2 fruit fly cellular contexts compared by ENCODE assay signal in genomic region chr3R:23048690-23049118, dm6.
TF ChIP-seq lines count a peak whose summit lies in the region.

No protein-coding gene starts in this region.

TF ChIP-seq in whole organism, embryonic, 481 proteins besides CTCF, POLR2A, EP300 and RAD21 (continued from another document and continues in another):
- TF ChIP-seq lov (optimal IDR thresholded peaks at IDR 0.05; lab: Kevin White, UChicago) (no peak), lov (GFP tag; IDR thresholded peaks at IDR 0.05; lab: Robert Waterston, UW) (no peak), pnt (GFP tag; optimal IDR thresholded peaks at IDR 0.05; lab: Kevin White, UChicago) (peak; percentile 21), B-H2 (GFP tag; optimal IDR thresholded peaks at IDR 0.05; lab: Kevin White, UChicago) (no peak), CG14667 (GFP tag; IDR thresholded peaks at IDR 0.05; lab: Robert Waterston, UW) (peak; percentile 43; the same call in 1 of the 2 replicates), ttk (GFP tag; IDR thresholded peaks at IDR 0.05; lab: Robert Waterston, UW) (peak; percentile 58; the same call in 1 of the 2 replicates), CG17385 (GFP tag; optimal IDR thresholded peaks at IDR 0.05; lab: Kevin White, UChicago) (peak; percentile 78), Nf-YC (tag; optimal IDR thresholded peaks at IDR 0.05; lab: Kevin White, UChicago) (peak; percentile 77), oc (tag; optimal IDR thresholded peaks at IDR 0.05; lab: Kevin White, UChicago) (peak; percentile 66), CG10565 (GFP tag; optimal IDR thresholded peaks at IDR 0.05; lab: Kevin White, UChicago) (no peak), sr (GFP tag; IDR thresholded peaks at IDR 0.05; lab: Robert Waterston, UW) (no peak), BEAF-32 (GFP tag; optimal IDR thresholded peaks at IDR 0.05; lab: Kevin White, UChicago) (no peak), Sry-δ (GFP tag; optimal IDR thresholded peaks at IDR 0.05; lab: Kevin White, UChicago) (no peak), Hmr (GFP tag; optimal IDR thresholded peaks at IDR 0.05; lab: Kevin White, UChicago) (peak; percentile 71), CG4854 (GFP tag; optimal IDR thresholded peaks at IDR 0.05; lab: Kevin White, UChicago) (peak; percentile 33), CG8359 (GFP tag; optimal IDR thresholded peaks at IDR 0.05; lab: Kevin White, UChicago; ENCODE audit: borderline replicate concordance) (no peak), eyg (GFP tag; optimal IDR thresholded peaks at IDR 0.05; lab: Kevin White, UChicago) (peak; percentile 26), BtbVII (GFP tag; optimal IDR thresholded peaks at IDR 0.05; lab: Kevin White, UChicago) (peak; percentile 16), CG33213 (GFP tag; optimal IDR thresholded peaks at IDR 0.05; lab: Kevin White, UChicago) (no peak), emc (GFP tag; optimal IDR thresholded peaks at IDR 0.05; lab: Kevin White, UChicago) (no peak), CG31224 (GFP tag; IDR thresholded peaks at IDR 0.05; lab: Robert Waterston, UW) (no peak), fu2 (GFP tag; optimal IDR thresholded peaks at IDR 0.05; lab: Kevin White, UChicago) (no peak), CG7987 (GFP tag; optimal IDR thresholded peaks at IDR 0.05; lab: Kevin White, UChicago) (no peak), gro (GFP tag; optimal IDR thresholded peaks at IDR 0.05; lab: Kevin White, UChicago) (peak; percentile 24), CG13287 (GFP tag; IDR thresholded peaks at IDR 0.05; lab: Robert Waterston, UW; ENCODE audit: partially characterized antibody) (no peak), croc (GFP tag; conservative IDR thresholded peaks at IDR 0.05; lab: Robert Waterston, UW) (peak; percentile 66; the same call in 2 of the 3 replicates), CG6765 (GFP tag; optimal IDR thresholded peaks at IDR 0.05; lab: Kevin White, UChicago) (no peak), dm (GFP tag; optimal IDR thresholded peaks at IDR 0.05; lab: Kevin White, UChicago) (peak; percentile 18), seq (GFP tag; IDR thresholded peaks at IDR 0.05; lab: Robert Waterston, UW) (peak; percentile 55; the same call in 1 of the 2 replicates), Sry-β (GFP tag; optimal IDR thresholded peaks at IDR 0.05; lab: Kevin White, UChicago) (no peak), CG10654 (GFP tag; optimal IDR thresholded peaks at IDR 0.05; lab: Kevin White, UChicago) (peak; percentile 41), grau (tag; optimal IDR thresholded peaks at IDR 0.05; lab: Kevin White, UChicago) (peak; percentile 83), dysf (GFP tag; IDR thresholded peaks at IDR 0.05; lab: Robert Waterston, UW) (peak; percentile 86), pzg (GFP tag; optimal IDR thresholded peaks at IDR 0.05; lab: Kevin White, UChicago) (no peak), peb (GFP tag; IDR thresholded peaks at IDR 0.05; lab: Robert Waterston, UW) (peak; percentile 61), odd (GFP tag; optimal IDR thresholded peaks at IDR 0.05; lab: Kevin White, UChicago) (peak; percentile 63), CG13894 (tag; optimal IDR thresholded peaks at IDR 0.05; lab: Kevin White, UChicago) (no peak), bsh (GFP tag; optimal IDR thresholded peaks at IDR 0.05; lab: Kevin White, UChicago) (peak; percentile 68 to 81), CG7271 (tag; optimal IDR thresholded peaks at IDR 0.05; lab: Kevin White, UChicago) (no peak), Eip74EF (GFP tag; optimal IDR thresholded peaks at IDR 0.05; lab: Kevin White, UChicago) (peak in 1 of 2 experiments; percentile 83), CG12236 (GFP tag; optimal IDR thresholded peaks at IDR 0.05; lab: Kevin White, UChicago) (no peak), Fer2 (tag; optimal IDR thresholded peaks at IDR 0.05; lab: Kevin White, UChicago) (peak; percentile 36), NfI (GFP tag; optimal IDR thresholded peaks at IDR 0.05; lab: Kevin White, UChicago) (peak; percentile 69), CG2199 (GFP tag; IDR thresholded peaks at IDR 0.05; lab: Robert Waterston, UW) (no peak), psq (GFP tag; optimal IDR thresholded peaks at IDR 0.05; lab: Kevin White, UChicago) (peak; percentile 21), pan (optimal IDR thresholded peaks at IDR 0.05; lab: Kevin White, UChicago) (no peak), pan (GFP tag; optimal IDR thresholded peaks at IDR 0.05 in 1 of 2, IDR thresholded peaks at IDR 0.05 in 1 of 2) (peak in 1 of 2 experiments; percentile 53), ATbp (GFP tag; optimal IDR thresholded peaks at IDR 0.05; lab: Kevin White, UChicago) (peak; percentile 81), Bgb (GFP tag; IDR thresholded peaks at IDR 0.05; lab: Robert Waterston, UW; ENCODE audit: partially characterized antibody) (no peak), Gsc (GFP tag; IDR thresholded peaks at IDR 0.05; lab: Robert Waterston, UW) (0 out of 2 replicates have a peak, but pooled peaks have one; percentile 32), ftz-f1 (GFP tag; optimal IDR thresholded peaks at IDR 0.05; lab: Kevin White, UChicago) (no peak), CG3847 (GFP tag; IDR thresholded peaks at IDR 0.05; lab: Robert Waterston, UW) (peak; percentile 43), CG6683 (GFP tag; optimal IDR thresholded peaks at IDR 0.05; lab: Kevin White, UChicago) (peak; percentile 43), btn (GFP tag; optimal IDR thresholded peaks at IDR 0.05; lab: Kevin White, UChicago) (no peak), gfzf (GFP tag; optimal IDR thresholded peaks at IDR 0.05; lab: Kevin White, UChicago) (no peak), CG16813 (GFP tag; IDR thresholded peaks at IDR 0.05; lab: Robert Waterston, UW; ENCODE audit: partially characterized antibody) (no peak), CG8478 (optimal IDR thresholded peaks at IDR 0.05; lab: Kevin White, UChicago) (no peak), z (GFP tag; IDR thresholded peaks at IDR 0.05; lab: Robert Waterston, UW) (peak; percentile 90), Sin3A (optimal IDR thresholded peaks at IDR 0.05; lab: Kevin White, UChicago) (no peak), nau (GFP tag; optimal IDR thresholded peaks at IDR 0.05; lab: Kevin White, UChicago) (peak; percentile 71), C15 (GFP tag; IDR thresholded peaks at IDR 0.05; lab: Robert Waterston, UW) (no peak), Lpt (GFP tag; optimal IDR thresholded peaks at IDR 0.05; lab: Kevin White, UChicago) (no peak), CG1647 (GFP tag; optimal IDR thresholded peaks at IDR 0.05; lab: Kevin White, UChicago) (peak; percentile 12), fd102C (GFP tag; optimal IDR thresholded peaks at IDR 0.05; lab: Kevin White, UChicago) (no peak), cas (GFP tag; IDR thresholded peaks at IDR 0.05; lab: Robert Waterston, UW) (no peak), gsb (GFP tag; IDR thresholded peaks at IDR 0.05; lab: Robert Waterston, UW) (no peak)

TF ChIP-seq in whole organism, prepupa, 60 proteins besides CTCF, POLR2A, EP300 and RAD21 (continued from another document):
- TF ChIP-seq Eip78C (GFP tag; lab: Kevin White, UChicago) (peak; percentile 98), esn (GFP tag; optimal IDR thresholded peaks at IDR 0.05; lab: Kevin White, UChicago) (peak; percentile 94), dac (GFP tag; optimal IDR thresholded peaks at IDR 0.05; lab: Kevin White, UChicago) (peak; percentile 72), CG8632 (GFP tag; optimal IDR thresholded peaks at IDR 0.05; lab: Kevin White, UChicago) (peak; percentile 85), salr (GFP tag; optimal IDR thresholded peaks at IDR 0.05; lab: Kevin White, UChicago) (peak; percentile 22 to 92), cyc (GFP tag; optimal IDR thresholded peaks at IDR 0.05; lab: Kevin White, UChicago) (peak; percentile 83), CG32006 (GFP tag; optimal IDR thresholded peaks at IDR 0.05; lab: Kevin White, UChicago) (peak; percentile 96), CG10631 (GFP tag; optimal IDR thresholded peaks at IDR 0.05; lab: Kevin White, UChicago) (peak; percentile 87)
